Fruit fly (Drosophila melanogaster): Measurements from ENCODE around the gene CG31174.

dm6 chr3R:21897565-21897964 lies 28.3 kb upstream of the CG31174 start:
- no peak for TF ChIP-seq CG8478 (optimal IDR thresholded peaks at IDR 0.05)
- TF ChIP-seq CTCF (optimal IDR thresholded peaks at IDR 0.05) = no peak
